Worm (Caenorhabditis elegans) whole organism, L2 larva: ENCODE results near the gene M7.12.
"Not testable (repeated sequence)": the region's sequence is repeated elsewhere in the genome, so short reads cannot be mapped to it uniquely, and the experiment has no call there.

ENCODE experiments used
- C34F6.9 ChIP-seq: fragments of 150-350 bp; optimal IDR thresholded peaks from 2 replicates; lab custom pipeline; 2014; ENCODE audit warnings: missing biosample characterization, missing genetic modification characterization
- ZK546.5 ChIP-seq: sonication (generic microtip); optimal IDR thresholded peaks from 2 replicates; lab custom pipeline; 2017; ENCODE audit warnings: missing biosample characterization, missing genetic modification characterization
- ceh-16 ChIP-seq: fragments of 150-350 bp; optimal IDR thresholded peaks from 2 replicates; lab custom pipeline; 2014; ENCODE audit warnings: missing biosample characterization, missing genetic modification characterization
- egl-27 ChIP-seq: sonication (generic microtip); optimal IDR thresholded peaks from 3 replicates; lab custom pipeline; 2017; ENCODE audit warnings: missing biosample characterization, missing genetic modification reagents, missing genetic modification characterization
- elt-3 ChIP-seq: sonication (generic microtip); optimal IDR thresholded peaks from 2 replicates; lab custom pipeline; 2017; ENCODE audit warnings: missing biosample characterization, missing genetic modification characterization
- lsy-2 ChIP-seq, 2 experiments: fragments of 150-350 bp in 1 of 2; sonication (generic microtip) in 1 of 2; optimal IDR thresholded peaks; 2 replicates each; lab custom pipeline; 2014 to 2017; ENCODE audit warnings: missing biosample characterization in 2 of 2, missing genetic modification characterization in 2 of 2
- mdl-1 ChIP-seq, 2 experiments: fragments of 150-350 bp in 1 of 2; sonication (generic microtip) in 1 of 2; optimal IDR thresholded peaks; 2 replicates each; lab custom pipeline; 2017; ENCODE audit warnings: missing biosample characterization in 2 of 2, missing genetic modification characterization in 2 of 2
- nhr-12 ChIP-seq: fragments of 150-350 bp; optimal IDR thresholded peaks from 2 replicates; lab custom pipeline; 2014; ENCODE audit warnings: missing biosample characterization, missing genetic modification characterization
- nhr-237 ChIP-seq: fragments of 150-350 bp; optimal IDR thresholded peaks from 2 replicates; lab custom pipeline; 2014; ENCODE audit warnings: missing biosample characterization, missing genetic modification characterization
- skn-1 ChIP-seq: sonication (generic microtip); optimal IDR thresholded peaks from 2 replicates; lab custom pipeline; 2017; ENCODE audit warnings: missing biosample characterization, missing genetic modification characterization

DNA sequence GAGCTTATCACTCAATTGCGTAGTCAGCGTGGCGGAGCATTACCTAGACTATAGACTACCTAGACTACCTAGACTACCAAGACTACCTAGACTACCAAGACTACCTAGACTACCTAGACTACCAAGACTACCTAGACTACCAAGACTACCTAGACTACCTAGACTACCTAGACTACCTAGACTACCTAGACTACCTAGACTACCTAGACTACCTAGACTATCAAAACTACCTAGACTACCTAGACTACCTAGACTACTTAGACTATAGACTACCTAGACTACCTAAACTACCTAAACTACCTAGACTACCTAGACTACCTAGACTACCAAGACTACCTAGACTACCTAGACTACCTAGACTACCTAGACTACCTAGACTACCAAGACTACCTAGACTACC lies 26.9 kb downstream of the M7.12 start:
- not testable (repeated sequence) for TF ChIP-seq lsy-2 (tag; optimal IDR thresholded peaks at IDR 0.05; lab: Kevin White, UChicago); C34F6.9 (tag; lab: Kevin White, UChicago); ZK546.5 (tag; lab: Kevin White, UChicago); ceh-16 (tag; lab: Kevin White, UChicago); egl-27 (tag; lab: Kevin White, UChicago); elt-3 (tag; lab: Kevin White, UChicago); mdl-1 (tag; optimal IDR thresholded peaks at IDR 0.05; lab: Kevin White, UChicago); nhr-12 (tag; lab: Kevin White, UChicago); skn-1
- TF ChIP-seq nhr-237: peak; percentile 76
